Fruit fly (Drosophila melanogaster): ENCODE data around the gene CG11600.

DNA sequence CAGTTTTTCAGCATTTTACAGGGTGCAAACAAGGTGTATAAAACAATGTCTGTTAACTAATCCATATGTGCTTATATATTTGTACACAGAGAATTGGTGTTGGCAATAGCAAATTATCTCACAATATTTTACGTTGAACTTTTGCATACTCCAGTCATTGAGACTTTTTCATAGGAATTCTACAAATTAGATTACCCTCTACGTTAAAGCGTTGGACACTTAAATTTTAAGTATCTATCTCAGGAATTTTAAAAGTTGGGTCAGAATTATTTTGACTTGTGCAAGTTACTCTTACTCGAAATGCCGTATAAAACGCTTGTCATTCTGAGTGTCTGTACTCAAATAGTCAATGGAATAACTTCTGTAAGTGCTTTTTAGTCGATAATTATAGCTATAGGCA, 3.3 kb upstream of the CG11600 start, which contains the start of gene CG18530:
- TF ChIP-seq bab1 (GFP tag; optimal IDR thresholded peaks at IDR 0.05) (no peak), ovo (GFP tag; optimal IDR thresholded peaks at IDR 0.05) (no peak), CG5204 (GFP tag; optimal IDR thresholded peaks at IDR 0.05) (no peak), kay (GFP tag; ENCODE audit: borderline replicate concordance) (no peak), CG12768 (GFP tag; optimal IDR thresholded peaks at IDR 0.05) (no peak), toe (GFP tag; optimal IDR thresholded peaks at IDR 0.05) (no peak), cic (GFP tag; optimal IDR thresholded peaks at IDR 0.05) (no peak), Clk (GFP tag; optimal IDR thresholded peaks at IDR 0.05) (no peak), Crg-1 (GFP tag; optimal IDR thresholded peaks at IDR 0.05) (no peak), tj (GFP tag; optimal IDR thresholded peaks at IDR 0.05) (no peak), Hr96 (GFP tag; optimal IDR thresholded peaks at IDR 0.05) (no peak), cnc (optimal IDR thresholded peaks at IDR 0.05) (no peak), CG33017 (tag; optimal IDR thresholded peaks at IDR 0.05) (no peak), CG7101 (tag; optimal IDR thresholded peaks at IDR 0.05) (no peak)
